Worm (Caenorhabditis elegans): Measurements from ENCODE around the gene F18A11.5.
"Not testable (repeated sequence)": the region's sequence is repeated elsewhere in the genome, so short reads cannot be mapped to it uniquely, and the experiment has no call there.

F18A11.5 gene

DNA sequence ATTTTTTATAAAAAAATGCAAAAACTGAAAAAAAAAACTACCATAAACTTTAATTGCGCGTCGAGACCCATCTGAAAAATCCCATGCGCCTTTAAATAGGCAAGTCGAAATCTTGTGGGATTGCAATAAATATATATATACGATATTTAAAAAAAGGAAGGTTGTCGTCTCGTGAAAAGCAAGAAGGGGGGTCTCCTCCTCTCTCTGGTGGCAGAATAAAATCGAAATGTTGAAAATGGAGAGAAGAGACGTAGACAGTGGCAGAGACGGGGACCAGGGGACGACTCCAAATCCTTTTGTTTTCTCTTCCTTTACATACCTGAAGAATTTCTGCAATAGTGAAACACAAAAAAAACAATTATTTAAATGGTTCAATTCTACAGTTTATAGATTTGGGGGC is at the start of gene F18A11.5:
Gene F18A11.5 (minus strand): TSS at position 321 of the 400 bp plus-strand sequence.
- TF ChIP-seq nhr-12 (tag; optimal IDR thresholded peaks at IDR 0.05) (no peak), tbx-8 (GFP tag; optimal IDR thresholded peaks at IDR 0.05) (no peak), cnd-1 (tag; optimal IDR thresholded peaks at IDR 0.05) (no peak), ceh-43 (GFP tag; optimal IDR thresholded peaks at IDR 0.05) (no peak), bed-3 (GFP tag; optimal IDR thresholded peaks at IDR 0.05) (no peak), unc-39 (tag; optimal IDR thresholded peaks at IDR 0.05) (no peak), lin-32 (GFP tag; optimal IDR thresholded peaks at IDR 0.05) (no peak), nhr-28 (tag; optimal IDR thresholded peaks at IDR 0.05) (no peak), sptf-1 (tag; optimal IDR thresholded peaks at IDR 0.05) (no peak), pha-4 (tag; optimal IDR thresholded peaks at IDR 0.05) (no peak), ces-1 (GFP tag; optimal IDR thresholded peaks at IDR 0.05) (no peak), nhr-2 (tag; optimal IDR thresholded peaks at IDR 0.05) (no peak), sem-2 (GFP tag; optimal IDR thresholded peaks at IDR 0.05) (no peak)

DNA sequence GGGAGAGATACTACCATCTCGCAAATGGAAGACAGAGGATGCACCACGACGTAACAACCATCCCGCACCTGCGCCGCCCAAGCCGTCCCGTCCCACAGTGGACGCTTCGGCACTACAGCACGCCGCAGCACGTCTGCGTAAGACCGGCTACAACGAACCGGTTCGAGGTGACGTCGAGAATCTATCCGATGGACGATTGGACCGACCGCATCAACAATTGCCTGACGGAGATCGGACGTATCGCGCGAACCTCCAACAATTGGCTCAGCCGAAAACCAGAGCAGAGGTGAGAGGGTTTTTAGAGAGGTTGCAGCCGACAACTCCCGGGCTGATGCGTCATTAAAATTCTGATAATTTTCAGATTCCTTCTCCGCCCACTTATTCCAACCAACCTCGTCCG is 45.1 kb upstream of the F18A11.5 start:
- TF ChIP-seq ceh-39 (tag; optimal IDR thresholded peaks at IDR 0.05): no peak
- TF ChIP-seq nhr-237 (tag; optimal IDR thresholded peaks at IDR 0.05): no peak
- no peak for TF ChIP-seq ham-2 (GFP tag; optimal IDR thresholded peaks at IDR 0.05)
- no peak for TF ChIP-seq sem-2 (GFP tag; optimal IDR thresholded peaks at IDR 0.05)
- no peak for TF ChIP-seq snpc-4 (tag; optimal IDR thresholded peaks at IDR 0.05)
- TF ChIP-seq lin-32 (GFP tag; optimal IDR thresholded peaks at IDR 0.05): no peak
- TF ChIP-seq tbx-8 (GFP tag; optimal IDR thresholded peaks at IDR 0.05): no peak
- no peak for TF ChIP-seq blmp-1 (tag; optimal IDR thresholded peaks at IDR 0.05)
- no peak for TF ChIP-seq unc-62 (GFP tag; optimal IDR thresholded peaks at IDR 0.05)
- TF ChIP-seq nhr-76 (tag; optimal IDR thresholded peaks at IDR 0.05): no peak

DNA sequence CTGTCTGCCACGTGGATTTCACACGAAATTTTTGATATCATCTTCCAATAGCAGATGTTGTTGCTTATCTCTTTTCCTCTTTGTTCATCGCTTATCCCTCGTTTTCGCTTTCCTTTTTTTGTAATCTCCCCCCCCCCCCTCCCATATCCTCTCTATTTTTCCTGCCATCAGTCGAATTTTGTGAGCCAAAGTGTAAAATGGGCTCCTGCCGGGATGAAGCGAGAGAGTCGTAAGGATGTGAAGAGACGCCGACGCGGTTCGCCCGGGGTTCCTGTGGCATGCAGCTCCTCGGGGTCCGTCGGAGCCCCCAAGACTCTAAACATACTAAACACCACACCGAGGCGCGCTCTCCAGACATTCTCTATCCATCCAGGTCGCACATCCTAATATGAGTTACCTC is 42.5 kb upstream of the F18A11.5 start, which contains the start of gene zyx-1:
Gene zyx-1 (plus strand): TSS at position 331 of the 400 bp plus-strand sequence.
- TF ChIP-seq snpc-4 (tag; optimal IDR thresholded peaks at IDR 0.05) (no peak), unc-120 (tag; optimal IDR thresholded peaks at IDR 0.05; ENCODE audit: poor library complexity, severe bottlenecking) (peak; percentile 58)

DNA sequence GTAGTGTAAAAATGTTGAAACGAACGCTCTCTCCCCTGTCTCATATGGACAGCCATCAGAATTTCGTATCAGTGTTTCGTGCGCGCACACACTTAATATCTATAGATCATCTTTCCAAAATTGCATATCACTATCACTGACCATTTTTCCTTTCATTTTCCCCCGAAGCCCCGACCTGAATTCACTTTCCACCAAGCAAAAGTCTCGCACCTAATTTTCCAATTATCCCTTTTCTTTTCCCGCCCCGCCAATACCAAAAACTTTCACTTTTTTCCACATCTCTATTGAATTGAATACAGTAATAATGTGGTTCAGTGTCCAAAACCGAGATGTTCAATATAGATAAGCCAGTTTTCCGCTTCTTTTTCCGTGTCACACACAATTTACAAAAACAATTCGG is 39.4 kb upstream of the F18A11.5 start:
- peak; percentile 16 for TF ChIP-seq elt-3 (tag; optimal IDR thresholded peaks at IDR 0.05)
- TF ChIP-seq blmp-1 (tag; optimal IDR thresholded peaks at IDR 0.05): peak; percentile 96
- TF ChIP-seq elt-1 (tag; optimal IDR thresholded peaks at IDR 0.05; ENCODE audit: borderline replicate concordance, insufficient read depth): no peak
- peak; percentile 49 for TF ChIP-seq ham-2 (GFP tag; optimal IDR thresholded peaks at IDR 0.05)

DNA sequence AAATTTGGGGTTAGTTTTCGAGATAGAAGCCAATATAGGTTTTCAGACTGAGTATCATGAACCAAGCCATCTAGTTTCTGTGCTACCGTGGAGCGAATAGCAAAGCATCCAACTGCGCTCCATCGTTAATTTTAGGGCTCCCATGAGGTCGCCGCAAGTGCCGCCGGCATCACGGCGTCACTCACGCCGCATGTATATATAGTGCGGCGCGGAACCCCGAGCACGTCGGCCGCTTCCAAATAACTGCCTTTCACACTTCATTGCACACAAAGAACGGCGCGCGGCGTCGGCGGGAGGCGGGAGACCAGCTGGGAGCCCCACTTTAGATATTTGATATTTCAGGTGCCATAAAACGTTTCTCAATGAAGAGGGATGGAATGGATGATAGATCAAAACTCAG is 36.0 kb upstream of the F18A11.5 start:
- no peak for TF ChIP-seq tbx-8 (GFP tag; optimal IDR thresholded peaks at IDR 0.05)
- TF ChIP-seq nhr-12 (tag; optimal IDR thresholded peaks at IDR 0.05): no peak
- TF ChIP-seq sem-2 (GFP tag; optimal IDR thresholded peaks at IDR 0.05): no peak
- TF ChIP-seq flh-1 (GFP tag; optimal IDR thresholded peaks at IDR 0.05): no peak
- TF ChIP-seq lin-13 (tag; optimal IDR thresholded peaks at IDR 0.05): no peak

DNA sequence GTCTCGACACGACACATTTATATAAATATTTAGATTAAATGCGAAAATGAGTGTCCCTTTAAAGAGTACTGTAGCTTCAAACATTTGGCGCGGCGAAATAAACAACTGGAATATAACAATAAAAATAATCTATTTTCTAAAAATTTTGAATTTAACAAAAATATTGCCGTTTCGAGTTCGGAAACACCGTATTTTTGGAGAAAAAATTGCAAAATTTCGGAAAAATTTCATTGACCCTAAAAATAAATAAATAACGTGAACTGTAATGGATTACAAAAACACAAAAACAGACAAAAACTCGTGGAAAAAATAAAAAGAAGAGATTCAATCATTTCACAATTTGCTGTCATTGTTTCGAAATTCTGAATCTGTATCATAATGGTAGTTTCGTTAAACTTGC is 33.5 kb upstream of the F18A11.5 start, which contains the start of gene F42G4.2:
Gene F42G4.2 (plus strand): TSS at position 301 of the 400 bp plus-strand sequence.
- TF ChIP-seq hlh-1 (tag; optimal IDR thresholded peaks at IDR 0.05); pha-4 (tag; optimal IDR thresholded peaks at IDR 0.05); ces-1 (GFP tag; optimal IDR thresholded peaks at IDR 0.05): not testable (repeated sequence)

DNA sequence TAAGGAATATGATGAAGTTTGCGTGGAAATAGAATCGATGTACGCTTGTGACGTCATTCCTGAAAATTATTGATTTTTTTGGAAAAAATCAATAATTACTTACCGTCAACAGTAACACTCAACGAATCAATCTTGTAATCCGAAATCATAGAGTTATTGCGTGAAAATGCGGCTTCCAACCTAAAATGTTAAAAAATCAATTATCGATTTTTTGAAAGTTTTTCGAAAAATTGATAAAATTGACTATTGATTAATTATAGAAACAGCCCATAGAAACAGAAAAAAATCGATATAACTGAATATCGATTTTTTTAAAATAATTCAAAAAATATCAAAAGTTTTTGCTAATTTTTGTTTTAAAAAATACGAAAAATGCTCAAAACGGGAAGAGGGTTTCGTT is 33.0 kb upstream of the F18A11.5 start, which contains the start of gene F42G4.7:
Gene F42G4.7 (minus strand): TSS at position 185 of the 400 bp plus-strand sequence.
- not testable (repeated sequence) for TF ChIP-seq flh-1 (GFP tag; optimal IDR thresholded peaks at IDR 0.05); elt-1 (tag; optimal IDR thresholded peaks at IDR 0.05; ENCODE audit: borderline replicate concordance, insufficient read depth); lin-13 (tag; optimal IDR thresholded peaks at IDR 0.05)

Measured in whole organism, mixed stage, embryonic.